Fruit fly (Drosophila melanogaster) whole organism, embryonic: ENCODE results near the gene Cyp6a18.
A peak's percentile ranks its signal among the peaks of the same experiment; 100 is the strongest.

Experiments used
- Aef1 ChIP-seq: fragments of 200-800 bp; sonication (Bioruptor generic); IDR thresholded peaks from 3 replicates; pipeline ENCODE4 v1.3.6; 2022; ENCODE audit warnings: missing biosample characterization, missing genetic modification characterization
- Atf-2 ChIP-seq: fragments of 200-800 bp; sonication (Bioruptor generic); optimal IDR thresholded peaks from 2 replicates; lab custom pipeline; 2016; ENCODE audit warnings: missing biosample characterization, missing genetic modification characterization
- BEAF-32 ChIP-seq: fragments of 200-800 bp; sonication (Bioruptor generic); optimal IDR thresholded peaks from 3 replicates; lab custom pipeline; 2017; ENCODE audit warnings: missing biosample characterization, missing genetic modification characterization, mild to moderate bottlenecking, moderate library complexity, missing genetic modification reagents
- Bdp1 ChIP-seq: fragments of 200-800 bp; sonication (Bioruptor generic); optimal IDR thresholded peaks from 3 replicates; lab custom pipeline; 2016; ENCODE audit warnings: missing biosample characterization, missing genetic modification characterization
- CG10147 ChIP-seq: fragments of 200-800 bp; sonication (Bioruptor generic); optimal IDR thresholded peaks from 2 replicates; lab custom pipeline; 2019; ENCODE audit warnings: missing biosample characterization, mild to moderate bottlenecking, missing genetic modification characterization, moderate library complexity
- CG1603 ChIP-seq: fragments of 200-800 bp; sonication (Bioruptor generic); optimal IDR thresholded peaks from 2 replicates; lab custom pipeline; 2019; ENCODE audit warnings: missing biosample characterization, mild to moderate bottlenecking, missing genetic modification characterization, moderate library complexity
- CG17568 ChIP-seq: fragments of 200-800 bp; sonication (Bioruptor generic); optimal IDR thresholded peaks from 2 replicates; lab custom pipeline; 2018; ENCODE audit warnings: missing biosample characterization, mild to moderate bottlenecking, missing genetic modification characterization, moderate library complexity
- CG18764 ChIP-seq: fragments of 200-800 bp; sonication (Bioruptor generic); optimal IDR thresholded peaks from 3 replicates; lab custom pipeline; 2016; ENCODE audit warnings: missing biosample characterization, missing genetic modification characterization
- CG31365 ChIP-seq: fragments of 200-800 bp; sonication (Bioruptor generic); optimal IDR thresholded peaks from 2 replicates; lab custom pipeline; 2018; ENCODE audit warnings: missing biosample characterization, mild to moderate bottlenecking, missing genetic modification characterization
- CG31441 ChIP-seq: fragments of 200-800 bp; sonication (Bioruptor generic); IDR thresholded peaks from 2 replicates; pipeline ENCODE4 v1.3.6; 2022; ENCODE audit warnings: missing biosample characterization, missing genetic modification characterization
- CG33557 ChIP-seq: fragments of 200-800 bp; sonication (Bioruptor generic); optimal IDR thresholded peaks from 2 replicates; lab custom pipeline; 2019; ENCODE audit warnings: missing biosample characterization, mild to moderate bottlenecking, missing genetic modification characterization, moderate library complexity
- CG34376 ChIP-seq: fragments of 200-800 bp; sonication (Bioruptor generic); optimal IDR thresholded peaks from 2 replicates; lab custom pipeline; 2018; ENCODE audit warnings: missing biosample characterization, mild to moderate bottlenecking, missing genetic modification characterization
- CG5180 ChIP-seq: fragments of 200-800 bp; sonication (Bioruptor generic); optimal IDR thresholded peaks from 3 replicates; lab custom pipeline; 2017; ENCODE audit warnings: missing biosample characterization, missing genetic modification characterization, mild to moderate bottlenecking, moderate library complexity, missing genetic modification reagents
- CG6272 ChIP-seq: fragments of 200-800 bp; sonication (Bioruptor generic); IDR thresholded peaks from 2 replicates; pipeline ENCODE4 v1.3.6; 2022; ENCODE audit warnings: missing biosample characterization, missing genetic modification characterization
- CG7839 ChIP-seq: fragments of 200-800 bp; sonication (Bioruptor generic); optimal IDR thresholded peaks from 3 replicates; lab custom pipeline; 2018; ENCODE audit warnings: missing biosample characterization, mild to moderate bottlenecking, missing genetic modification characterization, moderate library complexity
- CG8944 ChIP-seq: fragments of 200-800 bp; sonication (Bioruptor generic); optimal IDR thresholded peaks from 3 replicates; lab custom pipeline; 2016; ENCODE audit warnings: missing biosample characterization, missing genetic modification characterization
- CoRest ChIP-seq: fragments of 200-800 bp; sonication (Bioruptor generic); optimal IDR thresholded peaks from 3 replicates; lab custom pipeline; 2018; ENCODE audit warnings: missing biosample characterization, mild to moderate bottlenecking, missing genetic modification characterization, moderate library complexity
- Dad ChIP-seq: fragments of 200-800 bp; sonication (Bioruptor generic); optimal IDR thresholded peaks from 3 replicates; lab custom pipeline; 2016; ENCODE audit warnings: missing biosample characterization, missing genetic modification characterization
- Dfd ChIP-seq, 2 experiments: fragments of >200 bp; optimal IDR thresholded peaks; 2 replicates each; lab custom pipeline; 2017; ENCODE audit warnings: missing biosample characterization in 2 of 2, missing genetic modification characterization in 2 of 2
- Doc3 ChIP-seq: fragments of 200-800 bp; sonication (Bioruptor generic); IDR thresholded peaks from 3 replicates; pipeline ENCODE4 v1.3.6; 2022; ENCODE audit warnings: missing biosample characterization, missing genetic modification characterization; ENCODE audit not compliant: partially characterized antibody
- Gug ChIP-seq: fragments of 200-800 bp; sonication (Bioruptor generic); IDR thresholded peaks from 4 replicates; pipeline ENCODE4 v1.3.6; 2022; ENCODE audit warnings: missing biosample characterization, missing genetic modification characterization
- HLH3B ChIP-seq: fragments of 200-800 bp; sonication (Bioruptor generic); IDR thresholded peaks from 2 replicates; pipeline ENCODE4 v1.3.6; 2022; ENCODE audit warnings: missing biosample characterization, missing genetic modification characterization
- Hmx ChIP-seq: fragments of 200-800 bp; sonication (Bioruptor generic); optimal IDR thresholded peaks from 2 replicates; lab custom pipeline; 2016; ENCODE audit warnings: missing biosample characterization, missing genetic modification characterization
- Med ChIP-seq: fragments of 200-800 bp; sonication (Bioruptor generic); peaks from one replicate; lab custom pipeline; 2016; ENCODE audit warnings: missing biosample characterization, missing genetic modification characterization, mild to moderate bottlenecking, inconsistent platforms, moderate library complexity
- Myb ChIP-seq: fragments of 200-800 bp; sonication (Bioruptor generic); optimal IDR thresholded peaks from 2 replicates; lab custom pipeline; 2016; ENCODE audit warnings: missing biosample characterization, missing genetic modification characterization
- Poxn ChIP-seq: fragments of 200-800 bp; sonication (Bioruptor generic); IDR thresholded peaks from 2 replicates; pipeline ENCODE4 v1.3.6; 2022; ENCODE audit warnings: missing biosample characterization, missing genetic modification characterization
- Rx ChIP-seq: fragments of 200-800 bp; sonication (Bioruptor generic); IDR thresholded peaks from 2 replicates; pipeline ENCODE4 v1.3.6; 2022; ENCODE audit warnings: missing biosample characterization, missing genetic modification characterization
- Side ChIP-seq: fragments of 200-800 bp; sonication (Bioruptor generic); optimal IDR thresholded peaks from 2 replicates; lab custom pipeline; 2016; ENCODE audit warnings: missing biosample characterization, missing genetic modification characterization
- Xbp1 ChIP-seq: fragments of 200-800 bp; sonication (Bioruptor generic); optimal IDR thresholded peaks from 3 replicates; lab custom pipeline; 2016; ENCODE audit warnings: missing biosample characterization, mild to moderate bottlenecking, missing genetic modification characterization
- ara ChIP-seq: fragments of 200-800 bp; sonication (Bioruptor generic); IDR thresholded peaks from 2 replicates; pipeline ENCODE4 v1.3.6; 2022; ENCODE audit warnings: missing biosample characterization, missing genetic modification characterization
- bsh ChIP-seq, 2 experiments: fragments of 200-800 bp; sonication (Bioruptor generic); optimal IDR thresholded peaks; 2 replicates each; lab custom pipeline; 2017 to 2018; ENCODE audit warnings: mild to moderate bottlenecking in 2 of 2, missing biosample characterization in 2 of 2, missing genetic modification characterization in 2 of 2, moderate library complexity in 1 of 2
- btn ChIP-seq: fragments of 200-800 bp; sonication (Bioruptor generic); optimal IDR thresholded peaks from 2 replicates; lab custom pipeline; 2016; ENCODE audit warnings: missing biosample characterization, missing genetic modification characterization
- dm ChIP-seq: fragments of 200-800 bp; sonication (Bioruptor generic); optimal IDR thresholded peaks from 3 replicates; lab custom pipeline; 2016; ENCODE audit warnings: missing biosample characterization, missing genetic modification characterization
- eve ChIP-seq, 2 experiments: fragments of >200 bp; optimal IDR thresholded peaks; 2 replicates each; lab custom pipeline; 2017; ENCODE audit warnings: missing biosample characterization in 2 of 2, missing genetic modification characterization in 2 of 2
- exex ChIP-seq: fragments of 200-800 bp; sonication (Bioruptor generic); optimal IDR thresholded peaks from 4 replicates; lab custom pipeline; 2018; ENCODE audit warnings: missing biosample characterization, mild to moderate bottlenecking, missing genetic modification characterization, moderate library complexity
- jing ChIP-seq: fragments of 200-800 bp; sonication (Bioruptor generic); optimal IDR thresholded peaks from 2 replicates; lab custom pipeline; 2018; ENCODE audit warnings: missing biosample characterization, mild to moderate bottlenecking, missing genetic modification characterization
- kay ChIP-seq: fragments of 200-800 bp; sonication (Bioruptor generic); optimal IDR thresholded peaks from 2 replicates; lab custom pipeline; 2016; ENCODE audit warnings: missing biosample characterization, missing genetic modification characterization
- lab ChIP-seq: fragments of 200-800 bp; sonication (Bioruptor generic); optimal IDR thresholded peaks from 3 replicates; lab custom pipeline; 2017; ENCODE audit warnings: missing biosample characterization, missing genetic modification characterization, mild to moderate bottlenecking, moderate library complexity, missing genetic modification reagents
- mirr ChIP-seq: fragments of 200-800 bp; sonication (Bioruptor generic); optimal IDR thresholded peaks from 3 replicates; lab custom pipeline; 2018; ENCODE audit warnings: missing biosample characterization, mild to moderate bottlenecking, missing genetic modification characterization
- mld ChIP-seq: fragments of 200-800 bp; sonication (Bioruptor generic); IDR thresholded peaks from 3 replicates; pipeline ENCODE4 v1.3.6; 2022; ENCODE audit warnings: missing biosample characterization, missing genetic modification characterization; ENCODE audit not compliant: partially characterized antibody
- odd ChIP-seq: fragments of 200-800 bp; sonication (Bioruptor generic); optimal IDR thresholded peaks from 2 replicates; lab custom pipeline; 2017; ENCODE audit warnings: missing biosample characterization, mild to moderate bottlenecking, missing genetic modification characterization
- prd ChIP-seq, 3 experiments: fragments of >200 bp in 2 of 3; fragments of 200-800 bp in 1 of 3; sonication (Bioruptor generic) in 1 of 3; optimal IDR thresholded peaks in 2 of 3; IDR thresholded peaks in 1 of 3; 2 replicates in 2 of 3; 3 replicates in 1 of 3; pipeline versions ENCODE4 v1.3.6 to Lab custom; 2017 to 2022; ENCODE audit warnings: missing biosample characterization in 1 of 3, missing genetic modification characterization in 1 of 3
- rib ChIP-seq: fragments of 200-800 bp; sonication (Bioruptor generic); IDR thresholded peaks from 2 replicates; pipeline ENCODE4 v1.3.6; 2022; ENCODE audit warnings: missing biosample characterization, missing genetic modification characterization
- sc ChIP-seq, 3 experiments: fragments of >200 bp in 2 of 3; fragments of 200-800 bp in 1 of 3; sonication (Bioruptor generic) in 1 of 3; optimal IDR thresholded peaks; 2 replicates in 2 of 3; 3 replicates in 1 of 3; lab custom pipeline; 2017; ENCODE audit warnings: mild to moderate bottlenecking in 1 of 3, missing biosample characterization in 1 of 3, missing genetic modification characterization in 1 of 3, missing genetic modification reagents in 1 of 3
- slbo ChIP-seq: fragments of 200-800 bp; sonication (Bioruptor generic); IDR thresholded peaks from 2 replicates; pipeline ENCODE4 v1.3.6; 2022; ENCODE audit warnings: missing biosample characterization, missing genetic modification characterization
- stwl ChIP-seq: fragments of 200-800 bp; sonication (Bioruptor generic); optimal IDR thresholded peaks from 3 replicates; lab custom pipeline; 2018; ENCODE audit warnings: missing biosample characterization, mild to moderate bottlenecking, missing genetic modification characterization, moderate library complexity
- sug ChIP-seq: fragments of 200-800 bp; optimal IDR thresholded peaks from 2 replicates; lab custom pipeline; 2019; ENCODE audit warnings: missing biosample characterization, mild to moderate bottlenecking, missing genetic modification characterization, moderate library complexity
- tin ChIP-seq: fragments of 200-800 bp; sonication (Bioruptor generic); optimal IDR thresholded peaks from 3 replicates; lab custom pipeline; 2016; ENCODE audit warnings: missing biosample characterization, missing genetic modification characterization
- wor ChIP-seq: fragments of 200-800 bp; sonication (Bioruptor generic); IDR thresholded peaks from 2 replicates; pipeline ENCODE4 v1.3.6; 2022; ENCODE audit warnings: missing biosample characterization, missing genetic modification characterization
- z ChIP-seq: fragments of 200-800 bp; sonication (Bioruptor generic); IDR thresholded peaks from 3 replicates; pipeline ENCODE4 v1.3.6; 2022; ENCODE audit warnings: missing biosample characterization, missing genetic modification characterization

The Cyp6a18 gene

dm6 chr3R:27440628-27441027, 37.8 kb upstream of the Cyp6a18 start, which contains the start of gene CG44290 (continued):
- no peak for TF ChIP-seq Dad (GFP tag; lab: Kevin White, UChicago)
- no peak for TF ChIP-seq Myb (GFP tag; lab: Kevin White, UChicago)
- TF ChIP-seq CG6272 (GFP tag; lab: Robert Waterston, UW): no peak
- TF ChIP-seq CG34376 (GFP tag; lab: Kevin White, UChicago): no peak
- no peak for TF ChIP-seq Med (GFP tag; lab: Kevin White, UChicago)
- TF ChIP-seq wor (GFP tag; lab: Robert Waterston, UW): no peak
- TF ChIP-seq tin (GFP tag; lab: Kevin White, UChicago): peak; percentile 44
- TF ChIP-seq z (GFP tag; lab: Robert Waterston, UW): no peak
- TF ChIP-seq bsh (GFP tag; optimal IDR thresholded peaks at IDR 0.05; lab: Kevin White, UChicago): peak in 1 of 2 experiments; percentile 72
- TF ChIP-seq Dfd (GFP tag; optimal IDR thresholded peaks at IDR 0.05; lab: Kevin White, UChicago): no peak
- peak; percentile 25; the same call in 1 of the 2 replicates for TF ChIP-seq slbo (GFP tag; lab: Robert Waterston, UW)
- TF ChIP-seq rib (GFP tag; lab: Robert Waterston, UW): no peak
- TF ChIP-seq jing (GFP tag; lab: Kevin White, UChicago): no peak
- TF ChIP-seq btn (GFP tag; lab: Kevin White, UChicago): no peak
- no peak for TF ChIP-seq CG18764
- TF ChIP-seq Doc3 (GFP tag; lab: Robert Waterston, UW): no peak
- TF ChIP-seq Xbp1: peak; percentile 29
- TF ChIP-seq Rx (GFP tag; lab: Robert Waterston, UW): no peak
- TF ChIP-seq CG7839 (tag; lab: Kevin White, UChicago): peak; percentile 57
- peak in 1 of 2 experiments; percentile 61 for TF ChIP-seq eve (GFP tag; optimal IDR thresholded peaks at IDR 0.05; lab: Kevin White, UChicago)
- TF ChIP-seq Hmx (GFP tag; lab: Kevin White, UChicago): no peak
- no peak for TF ChIP-seq sug (tag; lab: Kevin White, UChicago)
- TF ChIP-seq stwl (tag; lab: Kevin White, UChicago): no peak
- no peak for TF ChIP-seq CG31365
- no peak for TF ChIP-seq mirr
- no peak for TF ChIP-seq Poxn
- TF ChIP-seq ara: peak; percentile 80
- no peak for TF ChIP-seq CG8944 (GFP tag; lab: Kevin White, UChicago)
- 0 out of 4 replicates have a peak, but pooled peaks have one; percentile 4 for TF ChIP-seq Gug (GFP tag; lab: Robert Waterston, UW)
- peak; percentile 31 for TF ChIP-seq CG5180 (GFP tag; lab: Kevin White, UChicago)
- peak; percentile 41 for TF ChIP-seq Side (GFP tag; lab: Kevin White, UChicago)
- no peak for TF ChIP-seq prd (optimal IDR thresholded peaks at IDR 0.05; lab: Kevin White, UChicago)
- TF ChIP-seq prd (GFP tag; IDR thresholded peaks at IDR 0.05; lab: Robert Waterston, UW): peak; percentile 66; the same call in 2 of the 3 replicates
- no peak for TF ChIP-seq CG17568 (GFP tag; lab: Kevin White, UChicago)
- no peak for TF ChIP-seq exex (tag; lab: Kevin White, UChicago)
- TF ChIP-seq mld (GFP tag; lab: Robert Waterston, UW): no peak
- no peak for TF ChIP-seq Atf-2 (GFP tag; lab: Kevin White, UChicago)
- TF ChIP-seq Bdp1 (GFP tag; lab: Kevin White, UChicago): no peak
- TF ChIP-seq CG33557 (GFP tag; lab: Kevin White, UChicago): peak; percentile 27
- no peak for TF ChIP-seq dm (GFP tag; lab: Kevin White, UChicago)
- peak; percentile 18 for TF ChIP-seq lab (GFP tag; lab: Kevin White, UChicago)
- peak; percentile 85 for TF ChIP-seq CG1603 (tag; lab: Kevin White, UChicago)
- no peak for TF ChIP-seq BEAF-32 (GFP tag; lab: Kevin White, UChicago)
- no peak for TF ChIP-seq sc (optimal IDR thresholded peaks at IDR 0.05; lab: Kevin White, UChicago)
- TF ChIP-seq sc (GFP tag; optimal IDR thresholded peaks at IDR 0.05; lab: Kevin White, UChicago): peak; percentile 6
- TF ChIP-seq odd (GFP tag; lab: Kevin White, UChicago): no peak
- TF ChIP-seq CoRest (tag; lab: Kevin White, UChicago): peak; percentile 25
- TF ChIP-seq CG31441: peak; percentile 80
- peak; percentile 20 for TF ChIP-seq kay (GFP tag; lab: Kevin White, UChicago)
- TF ChIP-seq HLH3B (GFP tag; lab: Robert Waterston, UW): peak; percentile 35; the same call in 1 of the 2 replicates
- TF ChIP-seq Aef1 (GFP tag; lab: Robert Waterston, UW): no peak
- no peak for TF ChIP-seq CG10147
